Fruit fly (Drosophila melanogaster) whole organism, pupa: ENCODE measurements around the gene Piezo.
A peak's percentile ranks its signal among the peaks of the same experiment; 100 is the strongest.

Experiments used
- CG10348 ChIP-seq: fragments of 200-800 bp; sonication (Bioruptor generic); IDR thresholded peaks from 2 replicates; pipeline ENCODE4 v1.3.6; 2022; ENCODE audit warnings: missing biosample characterization, missing genetic modification characterization
- CG15710 ChIP-seq: fragments of 200-800 bp; sonication (Bioruptor generic); optimal IDR thresholded peaks from 2 replicates; lab custom pipeline; 2018; ENCODE audit warnings: missing biosample characterization, mild to moderate bottlenecking, missing genetic modification characterization, moderate library complexity
- CG34367 ChIP-seq: fragments of 200-800 bp; sonication (Bioruptor generic); optimal IDR thresholded peaks from 2 replicates; lab custom pipeline; 2018; ENCODE audit warnings: missing biosample characterization, mild to moderate bottlenecking, missing genetic modification characterization
- CG4496 ChIP-seq: fragments of 200-800 bp; sonication (Bioruptor generic); IDR thresholded peaks from 3 replicates; pipeline ENCODE4 v1.3.6; 2022; ENCODE audit warnings: missing biosample characterization, missing genetic modification characterization
- CG8301 ChIP-seq: fragments of 200-800 bp; sonication (Bioruptor generic); optimal IDR thresholded peaks from 2 replicates; lab custom pipeline; 2018; ENCODE audit warnings: missing biosample characterization, mild to moderate bottlenecking, missing genetic modification characterization
- CG9948 ChIP-seq: fragments of 200-800 bp; sonication (Bioruptor generic); optimal IDR thresholded peaks from 2 replicates; lab custom pipeline; 2018; ENCODE audit warnings: missing biosample characterization, mild to moderate bottlenecking, missing genetic modification characterization, moderate library complexity
- D1 ChIP-seq: fragments of 200-800 bp; sonication (Bioruptor generic); optimal IDR thresholded peaks from 2 replicates; lab custom pipeline; 2018; ENCODE audit warnings: missing biosample characterization, mild to moderate bottlenecking, missing genetic modification characterization, moderate library complexity
- Pif1A ChIP-seq: fragments of 200-800 bp; sonication (Bioruptor generic); optimal IDR thresholded peaks from 3 replicates; lab custom pipeline; 2016; ENCODE audit warnings: missing biosample characterization, missing genetic modification characterization
- Pif1B ChIP-seq: fragments of 200-800 bp; sonication (Bioruptor generic); optimal IDR thresholded peaks from 3 replicates; lab custom pipeline; 2016; ENCODE audit warnings: missing biosample characterization, missing genetic modification characterization
- Snoo ChIP-seq: fragments of 200-800 bp; sonication (Bioruptor generic); optimal IDR thresholded peaks from 3 replicates; lab custom pipeline; 2017; ENCODE audit warnings: missing biosample characterization, mild to moderate bottlenecking, missing genetic modification characterization, inconsistent platforms
- gl ChIP-seq: fragments of 200-800 bp; sonication (Bioruptor generic); optimal IDR thresholded peaks from 2 replicates; lab custom pipeline; 2018; ENCODE audit warnings: missing biosample characterization, mild to moderate bottlenecking, missing genetic modification characterization

DNA sequence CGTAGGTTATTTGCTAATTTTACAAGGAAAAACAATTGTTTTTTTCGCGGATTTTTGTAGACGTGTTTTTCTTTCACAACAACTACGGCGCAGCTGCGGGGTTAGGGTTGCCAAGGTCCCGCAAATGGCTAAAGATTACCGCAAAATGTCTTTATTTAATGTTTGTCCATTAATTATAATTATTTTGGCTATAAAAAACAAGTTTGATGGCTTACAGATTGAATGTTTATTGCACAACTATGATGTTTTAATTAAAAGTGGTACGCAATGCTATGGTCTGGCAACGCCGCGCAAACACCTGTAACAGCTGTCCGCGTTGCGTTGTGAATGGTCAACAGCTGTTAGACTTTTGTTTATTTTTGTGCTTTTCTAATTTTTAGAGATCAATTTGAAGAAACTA is 6.2 kb upstream of the Piezo start:
- TF ChIP-seq Pif1B (GFP tag; lab: Kevin White, UChicago) = peak; percentile 49
- no peak for TF ChIP-seq CG10348 (GFP tag; lab: Robert Waterston, UW)
- peak; percentile 12 for TF ChIP-seq gl (tag; lab: Kevin White, UChicago)
- peak; percentile 81 for TF ChIP-seq CG4496 (GFP tag; lab: Robert Waterston, UW)
- TF ChIP-seq CG8301 = peak; percentile 59
- peak; percentile 63 for TF ChIP-seq Pif1A (GFP tag; lab: Kevin White, UChicago)
- TF ChIP-seq CG9948 (tag; lab: Kevin White, UChicago) = peak; percentile 39
- no peak for TF ChIP-seq D1
- TF ChIP-seq CG34367 (tag; lab: Kevin White, UChicago) = peak; percentile 30
- peak; percentile 52 for TF ChIP-seq CG15710 (tag; lab: Kevin White, UChicago)
- TF ChIP-seq Snoo = peak; percentile 47
